Fruit fly (Drosophila melanogaster): ENCODE results near the gene CG11779.

The CG11779 gene

DNA sequence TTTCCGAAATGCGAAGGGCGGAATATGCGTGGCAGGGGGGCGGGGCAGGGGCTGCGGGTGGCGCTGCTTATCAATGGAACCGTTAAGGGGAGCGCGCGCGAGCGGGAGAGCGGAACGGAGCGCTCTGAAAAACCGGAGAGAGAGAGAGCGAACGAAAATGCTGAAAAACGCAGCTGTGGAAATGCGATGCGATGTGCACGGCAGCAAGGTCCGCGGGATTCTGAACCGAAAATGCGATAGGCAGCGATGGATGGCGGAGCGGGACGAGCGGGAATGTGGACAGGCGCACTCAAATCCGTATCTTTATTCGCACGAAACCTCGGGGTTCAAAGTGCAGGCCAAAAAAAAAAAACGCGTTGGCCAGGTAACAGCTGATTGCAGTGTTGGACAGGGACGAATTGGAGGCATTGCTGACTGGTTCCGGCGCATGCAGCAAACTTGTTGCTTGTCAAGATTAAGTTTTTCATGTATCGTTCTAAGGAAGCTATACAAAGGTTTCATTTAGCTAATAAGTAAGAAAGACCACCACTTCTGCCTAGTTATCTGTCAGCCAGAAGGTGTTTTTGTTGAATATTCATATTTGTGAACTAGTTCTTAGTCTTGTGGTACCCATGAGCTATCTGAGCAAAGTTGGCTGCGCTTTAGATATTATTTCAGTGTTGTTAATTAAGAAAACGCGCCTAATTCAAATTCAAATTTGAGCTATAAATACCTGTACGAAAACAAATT lies 12.0 kb downstream of the CG11779 start, which contains the start of gene Ppcs (continued):
- TF ChIP-seq corto (GFP tag; optimal IDR thresholded peaks at IDR 0.05): no peak
- TF ChIP-seq dpn (GFP tag; optimal IDR thresholded peaks at IDR 0.05): peak; percentile 35 to 76
- peak; percentile 63 for TF ChIP-seq CG13287 (GFP tag; IDR thresholded peaks at IDR 0.05; ENCODE audit: partially characterized antibody)
- peak; percentile 73 for TF ChIP-seq phol (tag; optimal IDR thresholded peaks at IDR 0.05)
- TF ChIP-seq CG18262 (tag; optimal IDR thresholded peaks at IDR 0.05): peak; percentile 48
- TF ChIP-seq NfI (GFP tag; optimal IDR thresholded peaks at IDR 0.05): peak; percentile 73
- TF ChIP-seq Side (GFP tag; optimal IDR thresholded peaks at IDR 0.05): peak; percentile 70
- peak; percentile 59 for TF ChIP-seq CG9876 (GFP tag; optimal IDR thresholded peaks at IDR 0.05)
- TF ChIP-seq H2.0 (GFP tag; IDR thresholded peaks at IDR 0.05): no peak
- peak; percentile 54 for TF ChIP-seq Chrac-16 (GFP tag; optimal IDR thresholded peaks at IDR 0.05)
- peak; percentile 52 for TF ChIP-seq CG10147 (GFP tag; optimal IDR thresholded peaks at IDR 0.05)
- peak; percentile 69 for TF ChIP-seq CG2116 (GFP tag; optimal IDR thresholded peaks at IDR 0.05)
- TF ChIP-seq knrl (GFP tag; IDR thresholded peaks at IDR 0.05; ENCODE audit: partially characterized antibody): peak; percentile 38; the same call in 1 of the 3 replicates
- peak; percentile 61 for TF ChIP-seq Deaf1 (tag; optimal IDR thresholded peaks at IDR 0.05)
- TF ChIP-seq tin (GFP tag; optimal IDR thresholded peaks at IDR 0.05): peak; percentile 50
- no peak for TF ChIP-seq CG14860 (GFP tag; IDR thresholded peaks at IDR 0.05; ENCODE audit: partially characterized antibody)
- no peak for TF ChIP-seq Poxn (GFP tag; IDR thresholded peaks at IDR 0.05)
- 0 out of 2 replicates have a peak, but pooled peaks have one; percentile 8 for TF ChIP-seq CG4360 (GFP tag; IDR thresholded peaks at IDR 0.05)
- TF ChIP-seq CG6654 (GFP tag; optimal IDR thresholded peaks at IDR 0.05): no peak
- TF ChIP-seq Sox100B (GFP tag; optimal IDR thresholded peaks at IDR 0.05): peak; percentile 81
- peak; percentile 40; the same call in 2 of the 3 replicates for TF ChIP-seq CG34422 (GFP tag; IDR thresholded peaks at IDR 0.05)
- TF ChIP-seq cwo (GFP tag; optimal IDR thresholded peaks at IDR 0.05): peak; percentile 59
- no peak for TF ChIP-seq Elba2 (GFP tag; optimal IDR thresholded peaks at IDR 0.05)
- TF ChIP-seq CG4617 (GFP tag; optimal IDR thresholded peaks at IDR 0.05; ENCODE audit: borderline replicate concordance): peak; percentile 71
- TF ChIP-seq bowl (GFP tag; IDR thresholded peaks at IDR 0.05): no peak
- peak; percentile 81 for TF ChIP-seq CG17361 (GFP tag; IDR thresholded peaks at IDR 0.05)
- peak; percentile 70 for TF ChIP-seq B-H2 (GFP tag; optimal IDR thresholded peaks at IDR 0.05)
- TF ChIP-seq CG12744 (GFP tag; optimal IDR thresholded peaks at IDR 0.05): no peak
- TF ChIP-seq pfk (GFP tag; optimal IDR thresholded peaks at IDR 0.05): peak; percentile 39
- peak; percentile 44 for TF ChIP-seq CG2712 (tag; optimal IDR thresholded peaks at IDR 0.05)
- TF ChIP-seq Camta (GFP tag; optimal IDR thresholded peaks at IDR 0.05): peak; percentile 63
- TF ChIP-seq ftz-f1 (GFP tag; optimal IDR thresholded peaks at IDR 0.05): no peak
- no peak for TF ChIP-seq jigr1 (GFP tag; IDR thresholded peaks at IDR 0.05)
- TF ChIP-seq da (GFP tag; optimal IDR thresholded peaks at IDR 0.05): peak; percentile 54
- peak; percentile 24 for TF ChIP-seq CG4282 (GFP tag; optimal IDR thresholded peaks at IDR 0.05)
- TF ChIP-seq stwl (tag; optimal IDR thresholded peaks at IDR 0.05): peak; percentile 62
- no peak; the same call in 1 of the 2 replicates for TF ChIP-seq CG14014 (GFP tag; IDR thresholded peaks at IDR 0.05)
- no peak for TF ChIP-seq C15 (GFP tag; IDR thresholded peaks at IDR 0.05)
- no peak for TF ChIP-seq ro (GFP tag; IDR thresholded peaks at IDR 0.05)
- TF ChIP-seq CG8290 (GFP tag; optimal IDR thresholded peaks at IDR 0.05): peak; percentile 32
- peak; percentile 28 to 43 for TF ChIP-seq CG8290 (tag; optimal IDR thresholded peaks at IDR 0.05)
- peak; percentile 77 for TF ChIP-seq Hmr (GFP tag; optimal IDR thresholded peaks at IDR 0.05)
- peak; percentile 6; the same call in 1 of the 3 replicates for TF ChIP-seq CG11695 (GFP tag; IDR thresholded peaks at IDR 0.05)
- TF ChIP-seq chinmo (GFP tag; IDR thresholded peaks at IDR 0.05; ENCODE audit: partially characterized antibody): peak; percentile 97; the same call in 3 of the 4 replicates
- peak; percentile 57 for TF ChIP-seq az2 (GFP tag; optimal IDR thresholded peaks at IDR 0.05)
- no peak for TF ChIP-seq pros (GFP tag; optimal IDR thresholded peaks at IDR 0.05)
- peak; percentile 88 for TF ChIP-seq CG10543 (GFP tag; optimal IDR thresholded peaks at IDR 0.05)
- peak; percentile 22 for TF ChIP-seq vvl (GFP tag; IDR thresholded peaks at IDR 0.05)
- no peak for TF ChIP-seq Dref (GFP tag; IDR thresholded peaks at IDR 0.05)

All from whole organism, embryonic.